Worm (Caenorhabditis elegans) whole organism, young adult: ENCODE measurements around the gene F11D11.4.

Experiments
- B0261.1 ChIP-seq: sonication (generic microtip); optimal IDR thresholded peaks from 2 replicates; lab custom pipeline; 2016; ENCODE audit warnings: mild to moderate bottlenecking, missing genetic modification characterization, moderate library complexity, missing compliant biosample characterization
- D2030.7 ChIP-seq: fragments of 200-800 bp; sonication (Bioruptor generic); IDR thresholded peaks from 2 replicates; pipeline ENCODE4 v1.3.6; 2022; ENCODE audit warnings: missing genetic modification reagents, missing genetic modification characterization, missing compliant biosample characterization
- F23B12.7 ChIP-seq: sonication (generic microtip); optimal IDR thresholded peaks from 2 replicates; lab custom pipeline; 2017; ENCODE audit warnings: missing genetic modification characterization, mild to moderate bottlenecking, missing compliant biosample characterization, antibody characterized with exemption, moderate library complexity; ENCODE audit not compliant: insufficient read depth
- F33H1.4 ChIP-seq: fragments of 200-800 bp; sonication (Bioruptor generic); IDR thresholded peaks from 2 replicates; pipeline ENCODE4 v1.3.6; 2022; ENCODE audit warnings: missing genetic modification reagents, missing genetic modification characterization, missing compliant biosample characterization
- F55B11.4 ChIP-seq: sonication (generic microtip); optimal IDR thresholded peaks from 2 replicates; lab custom pipeline; 2016; ENCODE audit warnings: missing compliant biosample characterization, missing genetic modification characterization, borderline replicate concordance; ENCODE audit not compliant: insufficient read depth
- T07F8.4 ChIP-seq: sonication (generic microtip); optimal IDR thresholded peaks from 2 replicates; lab custom pipeline; 2016; ENCODE audit warnings: mild to moderate bottlenecking, missing genetic modification characterization, moderate library complexity, missing compliant biosample characterization
- Y53F4B.3 ChIP-seq: fragments of 200-800 bp; sonication (Bioruptor generic); IDR thresholded peaks from 2 replicates; pipeline ENCODE4 v1.3.6; 2022; ENCODE audit warnings: missing genetic modification reagents, missing genetic modification characterization, missing compliant biosample characterization
- ama-1 ChIP-seq, 3 experiments: fragments of 150-350 bp in 1 of 3; sonication (generic microtip) in 2 of 3; optimal IDR thresholded peaks; 2 replicates each; lab custom pipeline; 2014 to 2018; ENCODE audit warnings: missing biosample characterization in 2 of 3, missing genetic modification characterization in 2 of 3, missing genetic modification reagents in 2 of 3
- aptf-2 ChIP-seq: fragments of 200-800 bp; sonication (Bioruptor generic); conservative IDR thresholded peaks from 2 replicates; pipeline ENCODE4 v1.3.6; 2022; ENCODE audit warnings: missing genetic modification reagents, missing genetic modification characterization, missing compliant biosample characterization
- athp-1 ChIP-seq: sonication (generic microtip); optimal IDR thresholded peaks from 2 replicates; lab custom pipeline; 2017; ENCODE audit warnings: mild to moderate bottlenecking, missing genetic modification characterization, missing compliant biosample characterization
- attf-5 ChIP-seq: fragments of 200-800 bp; sonication (Bioruptor generic); optimal IDR thresholded peaks from 2 replicates; lab custom pipeline; 2018; ENCODE audit warnings: mild to moderate bottlenecking, missing genetic modification characterization, missing compliant biosample characterization
- ceh-79 ChIP-seq: sonication (generic microtip); optimal IDR thresholded peaks from 2 replicates; lab custom pipeline; 2017; ENCODE audit warnings: mild to moderate bottlenecking, missing genetic modification characterization, missing compliant biosample characterization
- chd-7 ChIP-seq: sonication (generic microtip); optimal IDR thresholded peaks from 2 replicates; lab custom pipeline; 2016; ENCODE audit warnings: mild to moderate bottlenecking, missing genetic modification characterization, moderate library complexity, missing compliant biosample characterization
- dpl-1 ChIP-seq: fragments of 150-350 bp; optimal IDR thresholded peaks from 2 replicates; lab custom pipeline; 2014; ENCODE audit warnings: missing biosample characterization, missing genetic modification reagents, missing genetic modification characterization
- egl-18 ChIP-seq: fragments of 200-800 bp; sonication (Bioruptor generic); IDR thresholded peaks from 2 replicates; pipeline ENCODE4 v1.3.6; 2022; ENCODE audit warnings: missing genetic modification reagents, missing genetic modification characterization, missing compliant biosample characterization
- ekl-4 ChIP-seq: fragments of 200-800 bp; sonication (Bioruptor generic); IDR thresholded peaks from 2 replicates; pipeline ENCODE4 v1.3.6; 2022; ENCODE audit warnings: missing genetic modification reagents, missing genetic modification characterization, missing compliant biosample characterization
- ets-4 ChIP-seq: fragments of 200-800 bp; sonication (Bioruptor generic); optimal IDR thresholded peaks from 2 replicates; lab custom pipeline; 2018; ENCODE audit warnings: mild to moderate bottlenecking, missing genetic modification characterization, missing compliant biosample characterization
- fkh-3 ChIP-seq: sonication (generic microtip); optimal IDR thresholded peaks from 2 replicates; lab custom pipeline; 2016; ENCODE audit warnings: mild to moderate bottlenecking, missing genetic modification characterization, missing compliant biosample characterization
- hlh-26 ChIP-seq: fragments of 200-800 bp; sonication (Bioruptor generic); conservative IDR thresholded peaks from 2 replicates; pipeline ENCODE4 v1.3.6; 2022; ENCODE audit warnings: missing genetic modification reagents, missing genetic modification characterization, missing compliant biosample characterization
- hmg-1.2 ChIP-seq: fragments of 200-800 bp; sonication (Bioruptor generic); IDR thresholded peaks from 2 replicates; pipeline ENCODE4 v1.3.6; 2022; ENCODE audit warnings: missing genetic modification reagents, missing genetic modification characterization, missing compliant biosample characterization
- madf-8 ChIP-seq: fragments of 200-800 bp; sonication (Bioruptor generic); conservative IDR thresholded peaks from 2 replicates; pipeline ENCODE4 v1.3.6; 2022; ENCODE audit warnings: missing genetic modification reagents, missing genetic modification characterization, missing compliant biosample characterization
- mxl-1 ChIP-seq: sonication (generic microtip); optimal IDR thresholded peaks from 2 replicates; lab custom pipeline; 2016; ENCODE audit warnings: missing genetic modification characterization, missing compliant biosample characterization
- rpc-1 ChIP-seq, 2 experiments: fragments of 150-350 bp in 1 of 2; sonication (generic microtip) in 1 of 2; optimal IDR thresholded peaks; 2 replicates each; lab custom pipeline; 2014 to 2018; ENCODE audit warnings: missing biosample characterization in 1 of 2, missing genetic modification characterization in 1 of 2, missing genetic modification reagents in 1 of 2, missing genotype in 1 of 2
- sdz-38 ChIP-seq: sonication (generic microtip); optimal IDR thresholded peaks from 2 replicates; lab custom pipeline; 2016; ENCODE audit warnings: missing genotype, missing genetic modification characterization, missing compliant biosample characterization
- snpc-1.1 ChIP-seq: sonication (generic microtip); optimal IDR thresholded peaks from 2 replicates; lab custom pipeline; 2017; ENCODE audit warnings: missing genetic modification characterization, mild to moderate bottlenecking, missing compliant biosample characterization, antibody characterized with exemption, moderate library complexity, missing genotype, missing genetic modification reagents; ENCODE audit not compliant: insufficient read depth
- snpc-4 ChIP-seq, 5 experiments: fragments of 150-350 bp in 1 of 5; sonication (generic microtip) in 4 of 5; optimal IDR thresholded peaks; 2 replicates each; lab custom pipeline; 2014 to 2018; ENCODE audit warnings: missing genetic modification characterization in 5 of 5, missing biosample characterization in 3 of 5, antibody characterized with exemption in 2 of 5, mild to moderate bottlenecking in 2 of 5, missing compliant biosample characterization in 2 of 5, missing genotype in 2 of 5, moderate library complexity in 2 of 5, missing genetic modification reagents in 1 of 5
- unc-62 ChIP-seq: fragments of 150-350 bp; optimal IDR thresholded peaks from 2 replicates; lab custom pipeline; 2014; ENCODE audit warnings: missing biosample characterization, missing genetic modification reagents, missing genetic modification characterization
- xnd-1 ChIP-seq: sonication (generic microtip); optimal IDR thresholded peaks from 2 replicates; lab custom pipeline; 2016; ENCODE audit warnings: missing genotype, missing genetic modification reagents, missing genetic modification characterization, missing compliant biosample characterization
- zim-3 ChIP-seq: sonication (generic microtip); optimal IDR thresholded peaks from 2 replicates; lab custom pipeline; 2017; ENCODE audit warnings: mild to moderate bottlenecking, missing genetic modification characterization, moderate library complexity, missing compliant biosample characterization
- ztf-18 ChIP-seq: sonication (generic microtip); optimal IDR thresholded peaks from 2 replicates; lab custom pipeline; 2016; ENCODE audit warnings: missing genotype, mild to moderate bottlenecking, missing genetic modification characterization, missing compliant biosample characterization
- ztf-6 ChIP-seq: fragments of 200-800 bp; sonication (Bioruptor generic); IDR thresholded peaks from 2 replicates; pipeline ENCODE4 v1.3.6; 2022; ENCODE audit warnings: missing genetic modification reagents, missing genetic modification characterization, missing compliant biosample characterization

Gene F11D11.4

ce11 chrV:18719412-18719811, 41.8 kb upstream of the F11D11.4 start:
- TF ChIP-seq sdz-38 (tag; lab: Kevin White, UChicago) (peak; percentile 6), ceh-79 (tag; lab: Kevin White, UChicago) (no peak)

- TF ChIP-seq snpc-1.1 (no peak), sdz-38 (tag; lab: Kevin White, UChicago) (peak; percentile 34), F55B11.4 (tag; lab: Kevin White, UChicago) (peak; percentile 38), dpl-1 (GFP tag; lab: Kevin White, UChicago) (no peak), attf-5 (GFP tag; lab: Kevin White, UChicago) (no peak), snpc-4 (GFP tag; optimal IDR thresholded peaks at IDR 0.05; lab: Kevin White, UChicago) (no peak), snpc-4 (tag; optimal IDR thresholded peaks at IDR 0.05; lab: Kevin White, UChicago) (peak; percentile 32 to 66 (median 60)), ekl-4 (no peak), fkh-3 (tag; lab: Kevin White, UChicago) (no peak), egl-18 (GFP tag; lab: Robert Waterston, UW) (no peak), ztf-6 (GFP tag; lab: Robert Waterston, UW) (no peak), hlh-26 (0 out of 2 replicates have a peak, but pooled peaks have one; percentile 59), Y53F4B.3 (GFP tag; lab: Robert Waterston, UW) (no peak), T07F8.4 (tag; lab: Kevin White, UChicago) (no peak), F33H1.4 (GFP tag; lab: Robert Waterston, UW) (no peak), D2030.7 (GFP tag; lab: Robert Waterston, UW) (no peak)
- TF ChIP-seq, all 124 proteins: peak for 4
These were observed 41.2 kb upstream of the F11D11.4 start, which contains the start of gene Y17D7C.2 for ce11 chrV:18719956-18720489. TSS of gene Y17D7C.2 (minus strand) at chrV:18719987.

ce11 chrV:18721873-18722272, 39.3 kb upstream of the F11D11.4 start:
- TF ChIP-seq zim-3 (tag; lab: Kevin White, UChicago) (no peak), xnd-1 (tag; lab: Kevin White, UChicago) (no peak), ceh-79 (tag; lab: Kevin White, UChicago) (no peak), F23B12.7 (tag; lab: Kevin White, UChicago) (no peak), rpc-1 (optimal IDR thresholded peaks at IDR 0.05; lab: Kevin White, UChicago) (no peak), rpc-1 (tag; optimal IDR thresholded peaks at IDR 0.05; lab: Kevin White, UChicago) (no peak), ama-1 (optimal IDR thresholded peaks at IDR 0.05; lab: Kevin White, UChicago) (no peak), ama-1 (GFP tag; optimal IDR thresholded peaks at IDR 0.05; lab: Kevin White, UChicago) (no peak), aptf-2 (GFP tag; lab: Robert Waterston, UW) (no peak), B0261.1 (tag; lab: Kevin White, UChicago) (no peak), mxl-1 (tag; lab: Kevin White, UChicago) (no peak), chd-7 (tag; lab: Kevin White, UChicago) (no peak), ets-4 (GFP tag; lab: Kevin White, UChicago) (no peak), athp-1 (tag; lab: Kevin White, UChicago) (no peak), dpl-1 (GFP tag; lab: Kevin White, UChicago) (no peak), madf-8 (GFP tag; lab: Robert Waterston, UW) (no peak), unc-62 (no peak), ztf-18 (tag; lab: Kevin White, UChicago) (no peak), Y53F4B.3 (GFP tag; lab: Robert Waterston, UW) (no peak), hmg-1.2 (no peak)
